Fruit fly (Drosophila melanogaster): Measurements from ENCODE around the gene RnrL.

Gene RnrL

DNA sequence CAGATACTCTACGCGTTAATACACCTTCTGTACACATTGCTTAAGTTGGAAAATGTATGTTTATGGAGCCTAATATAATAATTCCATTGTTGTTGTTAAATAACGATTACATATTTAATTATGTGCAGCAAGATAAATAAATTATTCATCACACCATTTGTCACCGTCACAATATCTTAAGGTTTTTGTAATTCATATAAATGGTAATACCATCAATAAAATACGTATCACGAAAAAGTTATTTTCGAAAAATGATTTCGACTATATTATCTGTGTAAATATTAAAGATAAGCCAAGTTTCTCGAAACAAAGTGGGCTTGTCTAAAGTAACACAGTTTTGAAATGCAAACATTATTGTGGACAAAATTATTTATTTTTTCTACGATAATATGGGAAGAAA is 5.6 kb downstream of the RnrL start, which contains the start of gene CG4995:
Gene CG4995, plus strand, starts transcription at position 301 of the 400 bp plus-strand sequence.
- no peak for TF ChIP-seq pan (optimal IDR thresholded peaks at IDR 0.05)
- TF ChIP-seq Dll (optimal IDR thresholded peaks at IDR 0.05): no peak
- TF ChIP-seq usp (GFP tag; optimal IDR thresholded peaks at IDR 0.05): no peak
- TF ChIP-seq EcR (GFP tag; optimal IDR thresholded peaks at IDR 0.05): no peak
- TF ChIP-seq CG8478 (optimal IDR thresholded peaks at IDR 0.05): no peak
- TF ChIP-seq psq (optimal IDR thresholded peaks at IDR 0.05): no peak

DNA sequence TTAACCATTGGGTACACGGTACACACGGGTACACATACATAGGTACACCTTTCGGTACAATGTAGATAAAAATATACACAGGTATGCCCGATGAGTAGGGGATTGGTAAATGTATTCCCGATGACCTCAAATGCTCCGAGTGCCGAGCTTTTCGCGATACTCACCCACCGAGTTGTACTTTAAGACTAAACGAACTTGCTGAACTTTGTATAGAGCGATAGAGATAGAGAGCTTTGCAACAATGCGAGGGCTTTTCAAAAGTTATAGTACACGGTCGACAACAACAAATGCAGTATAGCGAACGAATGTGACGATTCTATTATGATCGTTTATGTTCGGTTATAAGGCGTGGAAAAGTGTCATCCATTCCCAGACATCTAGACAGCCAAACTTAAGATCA is 6.1 kb downstream of the RnrL start:
- TF ChIP-seq CG8478 (optimal IDR thresholded peaks at IDR 0.05) (no peak), EcR (GFP tag; optimal IDR thresholded peaks at IDR 0.05) (peak in 1 of 2 experiments; percentile 41)

DNA sequence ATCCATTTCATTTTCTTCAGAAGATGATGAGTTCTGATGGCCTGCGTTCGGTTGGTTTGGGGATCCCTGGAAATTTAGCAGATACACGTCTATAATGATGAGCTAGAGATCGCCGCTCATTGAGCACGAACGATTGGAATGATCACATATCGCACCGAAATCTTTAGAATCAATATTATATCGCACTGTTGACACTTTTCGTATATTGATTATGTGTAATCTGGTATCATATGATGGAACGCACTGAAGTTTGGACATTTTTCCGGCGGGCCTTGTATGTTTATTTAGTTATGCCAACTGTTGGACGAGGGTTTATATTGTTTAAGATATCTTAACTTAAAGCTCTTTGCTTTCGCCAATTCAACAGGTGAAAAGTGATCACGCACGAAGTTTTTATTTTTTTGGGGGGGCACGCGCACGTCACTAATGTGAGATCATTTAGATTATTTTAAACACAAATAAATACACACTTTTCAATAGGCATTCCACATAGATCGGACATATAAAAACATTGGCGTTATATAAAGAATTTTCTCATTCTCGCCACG is 6.6 kb downstream of the RnrL start:
- TF ChIP-seq pan (optimal IDR thresholded peaks at IDR 0.05) (no peak), EcR (GFP tag; optimal IDR thresholded peaks at IDR 0.05) (no peak), psq (optimal IDR thresholded peaks at IDR 0.05) (no peak), CG8478 (optimal IDR thresholded peaks at IDR 0.05) (no peak), Dll (optimal IDR thresholded peaks at IDR 0.05) (no peak), usp (GFP tag; optimal IDR thresholded peaks at IDR 0.05) (no peak)

- TF ChIP-seq psq (optimal IDR thresholded peaks at IDR 0.05) (no peak), CG8478 (optimal IDR thresholded peaks at IDR 0.05) (no peak), Dll (optimal IDR thresholded peaks at IDR 0.05) (no peak), usp (GFP tag; optimal IDR thresholded peaks at IDR 0.05) (no peak), EcR (GFP tag; optimal IDR thresholded peaks at IDR 0.05) (no peak), pan (optimal IDR thresholded peaks at IDR 0.05) (no peak)
These were observed 7.5 kb downstream of the RnrL start for dm6 chr2L:10320174-10320775.

DNA sequence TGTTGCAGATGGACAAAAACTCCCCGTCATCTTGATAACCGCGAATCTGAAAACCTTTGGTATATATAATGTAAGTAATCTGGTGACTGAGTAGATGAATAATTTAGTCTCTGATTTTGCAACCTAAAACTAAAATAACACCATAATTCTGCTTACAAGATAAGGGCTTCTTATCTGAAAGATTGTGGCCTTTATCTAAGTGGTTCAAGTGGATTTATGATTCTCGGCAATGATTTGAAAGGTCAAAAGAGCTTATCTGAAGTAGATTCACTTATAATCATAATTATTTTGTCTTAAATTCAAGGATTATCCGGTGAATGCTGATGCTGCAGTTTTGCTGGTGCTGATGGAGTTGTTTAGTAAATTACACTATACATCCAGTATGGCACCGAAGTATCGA is 11.9 kb downstream of the RnrL start:
- TF ChIP-seq CG8478 (optimal IDR thresholded peaks at IDR 0.05) (no peak), pan (optimal IDR thresholded peaks at IDR 0.05) (no peak), psq (optimal IDR thresholded peaks at IDR 0.05) (no peak), EcR (GFP tag; optimal IDR thresholded peaks at IDR 0.05) (no peak), Dll (optimal IDR thresholded peaks at IDR 0.05) (no peak), usp (GFP tag; optimal IDR thresholded peaks at IDR 0.05) (no peak)

DNA sequence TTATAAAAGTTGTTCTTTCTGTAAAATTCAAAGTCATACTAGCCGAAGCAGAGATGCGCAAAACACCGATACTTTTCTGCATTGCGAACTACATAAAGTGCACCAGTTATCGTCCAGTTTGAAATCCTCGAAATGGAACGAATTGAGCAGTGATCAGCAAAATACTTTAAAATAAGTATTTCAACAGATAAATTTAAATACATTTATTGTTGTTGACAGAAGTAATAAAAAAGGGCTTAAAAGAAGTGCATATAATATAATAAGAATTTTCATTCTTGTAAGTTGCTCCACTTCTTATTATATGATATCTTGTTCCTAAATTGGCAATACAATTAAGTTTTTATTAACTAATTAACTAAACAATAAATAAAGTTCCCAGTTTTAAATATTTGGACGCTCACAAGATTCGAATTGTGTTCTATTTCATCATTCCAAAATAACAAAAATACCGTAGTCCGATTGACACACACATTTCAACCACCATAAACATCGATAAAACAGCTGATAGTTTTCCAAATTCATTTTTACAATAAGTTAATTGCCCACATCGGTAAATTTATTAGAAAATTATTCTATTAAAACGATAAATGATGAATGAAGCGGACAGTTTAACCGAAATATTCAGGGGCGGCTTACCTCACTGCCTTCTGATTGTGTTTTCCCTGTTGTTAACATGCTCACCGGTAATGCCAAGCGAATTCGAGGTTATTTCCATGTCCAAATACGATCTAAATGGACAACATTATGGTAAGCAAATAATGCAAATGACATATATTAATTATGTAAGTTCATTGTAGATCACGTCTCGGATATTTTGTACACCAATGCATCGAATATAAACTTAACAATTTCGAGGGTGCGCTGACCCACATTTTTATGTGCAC is 13.2 kb downstream of the RnrL start, which contains the start of the genes Usp14 and CG4972:
Gene Usp14, minus strand, starts transcription at position 70 of the 884 bp plus-strand sequence.
Gene CG4972, plus strand, starts transcription at position 466 of the 884 bp plus-strand sequence.
- TF ChIP-seq Dll (optimal IDR thresholded peaks at IDR 0.05): no peak
- no peak for TF ChIP-seq psq (optimal IDR thresholded peaks at IDR 0.05)
- no peak for TF ChIP-seq CG8478 (optimal IDR thresholded peaks at IDR 0.05)
- no peak for TF ChIP-seq pan (optimal IDR thresholded peaks at IDR 0.05)
- TF ChIP-seq EcR (GFP tag; optimal IDR thresholded peaks at IDR 0.05): no peak
- no peak for TF ChIP-seq usp (GFP tag; optimal IDR thresholded peaks at IDR 0.05)

DNA sequence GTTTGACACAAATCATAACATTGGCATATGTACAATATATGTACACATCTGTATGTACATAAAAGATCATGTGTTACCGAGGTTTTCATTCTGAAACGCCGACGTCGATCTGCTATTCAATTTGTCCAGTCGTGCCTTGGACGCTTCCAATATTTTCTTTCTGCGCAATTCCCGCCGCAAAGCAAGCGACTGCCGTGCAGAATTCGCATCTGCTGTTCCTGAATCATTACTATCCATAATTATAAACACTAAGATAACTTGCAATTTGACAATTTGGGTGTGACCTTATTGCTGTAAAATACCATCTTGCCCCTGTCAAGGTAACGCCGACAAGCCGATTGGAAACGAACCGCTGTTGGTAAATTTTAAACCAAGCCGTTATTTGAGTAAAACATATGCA is 15.9 kb downstream of the RnrL start:
- TF ChIP-seq usp (GFP tag; optimal IDR thresholded peaks at IDR 0.05) (no peak), psq (optimal IDR thresholded peaks at IDR 0.05) (no peak), Dll (optimal IDR thresholded peaks at IDR 0.05) (no peak), CG8478 (optimal IDR thresholded peaks at IDR 0.05) (no peak), pan (optimal IDR thresholded peaks at IDR 0.05) (no peak), EcR (GFP tag; optimal IDR thresholded peaks at IDR 0.05) (no peak)

DNA sequence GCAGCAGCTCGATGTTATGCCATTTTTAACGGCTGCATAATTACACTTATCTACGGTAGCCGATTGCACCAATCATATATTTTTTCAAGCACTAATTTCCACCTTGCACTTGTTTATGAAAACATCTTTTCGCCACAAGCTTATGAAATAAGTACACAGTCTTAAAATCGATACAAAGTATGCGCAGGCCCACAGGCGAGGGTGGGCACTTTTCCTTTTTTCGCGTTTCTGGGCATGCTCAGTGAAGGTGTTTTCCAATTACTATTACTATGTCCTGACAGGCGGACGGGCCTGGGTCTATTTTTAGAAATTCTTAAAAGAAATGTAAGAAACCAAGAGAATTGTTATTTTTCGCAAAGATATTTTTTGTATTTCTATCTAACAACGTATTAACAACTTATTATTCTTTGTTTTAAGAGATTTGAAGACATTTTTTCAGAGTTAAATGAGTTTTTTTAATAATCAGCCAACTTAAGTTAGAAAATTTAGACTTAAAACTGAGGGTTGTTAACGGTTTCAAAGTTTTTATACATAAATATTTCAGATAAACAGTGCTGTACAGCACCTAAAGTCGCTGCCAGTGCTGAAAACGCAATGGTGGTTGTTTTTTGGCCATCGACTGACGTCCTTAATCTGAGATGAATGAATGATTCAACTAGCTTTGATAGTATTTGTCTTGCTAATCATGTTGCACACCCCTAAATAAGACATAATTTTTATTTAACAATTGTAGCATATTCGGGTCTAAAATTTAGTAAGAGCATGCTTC is 16.9 kb downstream of the RnrL start, which contains the start of gene Cdk5alpha:
Gene Cdk5alpha, minus strand, starts transcription at position 343 of the 769 bp plus-strand sequence.
- TF ChIP-seq Dll (optimal IDR thresholded peaks at IDR 0.05): no peak

dm6 chr2L:10306518-10307260 is 21.1 kb downstream of the RnrL start, which contains the start of the genes CG5390 and CG4968:
Gene CG5390, minus strand, starts transcription at chr2L:10306594.
Gene CG4968, plus strand, starts transcription at chr2L:10306922.
- TF ChIP-seq psq (optimal IDR thresholded peaks at IDR 0.05) (no peak), Dll (optimal IDR thresholded peaks at IDR 0.05) (no peak), pan (optimal IDR thresholded peaks at IDR 0.05) (no peak), usp (GFP tag; optimal IDR thresholded peaks at IDR 0.05) (no peak), EcR (GFP tag; optimal IDR thresholded peaks at IDR 0.05) (no peak), CG8478 (optimal IDR thresholded peaks at IDR 0.05) (no peak)

- no peak for TF ChIP-seq CG8478 (optimal IDR thresholded peaks at IDR 0.05)
- TF ChIP-seq pan (optimal IDR thresholded peaks at IDR 0.05): no peak
- TF ChIP-seq usp (GFP tag; optimal IDR thresholded peaks at IDR 0.05): no peak
- TF ChIP-seq psq (optimal IDR thresholded peaks at IDR 0.05): no peak
- no peak for TF ChIP-seq EcR (GFP tag; optimal IDR thresholded peaks at IDR 0.05)
- TF ChIP-seq Dll (optimal IDR thresholded peaks at IDR 0.05): no peak
These were observed 22.1 kb downstream of the RnrL start for dm6 chr2L:10305538-10306147.
